Fruit fly (Drosophila melanogaster): ENCODE results near the gene Gnmt.

- TF ChIP-seq h (optimal IDR thresholded peaks at IDR 0.05) (no peak), ttk (optimal IDR thresholded peaks at IDR 0.05) (no peak), insv (optimal IDR thresholded peaks at IDR 0.05) (no peak), Myc (optimal IDR thresholded peaks at IDR 0.05) (no peak)
These were observed 20.7 kb upstream of the Gnmt start for dm6 chr3R:12653511-12654252.
